Worm (Caenorhabditis elegans) whole organism, midembryonic: ENCODE results near the gene T28C6.3.

Experiments used
- T22C8.4 ChIP-seq: fragments of 200-800 bp; sonication (Bioruptor generic); IDR thresholded peaks from 2 replicates; pipeline ENCODE4 v1.3.6; 2022; ENCODE audit warnings: missing genetic modification characterization, missing compliant biosample characterization
- cog-1 ChIP-seq: sonication (generic microtip); optimal IDR thresholded peaks from 2 replicates; lab custom pipeline; 2016; ENCODE audit warnings: missing genetic modification characterization, missing compliant biosample characterization
- flt-1 ChIP-seq: fragments of 200-800 bp; sonication (Bioruptor generic); IDR thresholded peaks from 2 replicates; pipeline ENCODE4 v1.3.6; 2022; ENCODE audit warnings: missing genetic modification characterization, missing compliant biosample characterization
- med-1 ChIP-seq: sonication (generic microtip); optimal IDR thresholded peaks from 2 replicates; lab custom pipeline; 2017; ENCODE audit warnings: missing genetic modification characterization, mild to moderate bottlenecking, missing compliant biosample characterization, antibody characterized with exemption, missing genetic modification reagents; ENCODE audit not compliant: insufficient read depth
- ref-1 ChIP-seq: fragments of 200-800 bp; sonication (Bioruptor generic); conservative IDR thresholded peaks from 2 replicates; pipeline ENCODE4 v1.3.6; 2022; ENCODE audit warnings: missing genetic modification reagents, missing genetic modification characterization, missing compliant biosample characterization
- ztf-29 ChIP-seq: fragments of 200-800 bp; sonication (Bioruptor generic); IDR thresholded peaks from 2 replicates; pipeline ENCODE4 v1.3.6; 2022; ENCODE audit warnings: missing genetic modification reagents, missing genetic modification characterization, missing compliant biosample characterization

DNA sequence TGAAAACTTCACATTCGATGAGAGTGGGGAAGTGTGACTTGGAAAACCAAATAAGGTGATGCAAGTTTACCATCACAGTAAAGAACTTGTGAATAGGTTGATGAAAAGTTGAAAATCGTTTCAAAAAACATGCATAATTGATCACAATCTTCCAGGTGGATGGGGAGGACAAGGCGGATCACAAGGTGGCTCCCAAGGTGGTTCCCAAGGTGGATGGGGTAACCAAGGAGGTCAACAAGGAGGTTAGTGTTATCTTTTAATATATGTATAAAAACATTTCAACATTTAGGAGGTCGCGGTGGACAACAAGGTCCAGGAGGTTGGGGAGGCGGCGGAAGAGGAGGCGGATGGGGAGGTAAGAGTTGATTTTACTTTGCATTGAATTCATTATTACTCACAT is 2.5 kb upstream of the T28C6.3 start, which contains the start of gene T28C6.10:
- TF ChIP-seq flt-1 (no peak), T22C8.4 (GFP tag; lab: Robert Waterston, UW) (no peak), ztf-29 (GFP tag; lab: Robert Waterston, UW) (no peak), cog-1 (tag; lab: Kevin White, UChicago) (no peak), med-1 (GFP tag; lab: Kevin White, UChicago) (no peak), ref-1 (GFP tag; lab: Robert Waterston, UW) (no peak)
